Worm (Caenorhabditis elegans) whole organism, early embryonic: Measurements from ENCODE around the gene K11H12.11.

Experiments used
- B0310.2 ChIP-seq: sonication (generic microtip); optimal IDR thresholded peaks from 2 replicates; lab custom pipeline; 2016; ENCODE audit warnings: mild to moderate bottlenecking, missing genetic modification characterization, missing compliant biosample characterization
- aly-1 ChIP-seq: sonication (generic microtip); optimal IDR thresholded peaks from 2 replicates; lab custom pipeline; 2016; ENCODE audit warnings: missing genetic modification characterization, missing compliant biosample characterization
- ama-1 ChIP-seq: fragments of 150-350 bp; optimal IDR thresholded peaks from 2 replicates; lab custom pipeline; 2014

- TF ChIP-seq B0310.2 (tag; lab: Kevin White, UChicago) (no peak), ama-1 (lab: Kevin White, UChicago) (no peak), aly-1 (no peak)
These were observed 3.0 kb upstream of the K11H12.11 start, which contains the start of gene K11H12.3 for ce11 chrIV:673313-673712.
